Worm (Caenorhabditis elegans) whole organism, mixed stage, embryonic: ENCODE measurements around the gene F36G3.3.

Source experiments
- ces-1 ChIP-seq: fragments of 150-350 bp; optimal IDR thresholded peaks from 2 replicates; lab custom pipeline; 2014; ENCODE audit warnings: missing biosample characterization, missing genetic modification reagents, missing genetic modification characterization
- cnd-1 ChIP-seq: fragments of 200-800 bp; sonication (Bioruptor generic); optimal IDR thresholded peaks from 2 replicates; lab custom pipeline; 2018; ENCODE audit warnings: mild to moderate bottlenecking, missing genetic modification characterization, missing compliant biosample characterization
- elt-1 ChIP-seq: sonication (generic microtip); optimal IDR thresholded peaks from 2 replicates; lab custom pipeline; 2017; ENCODE audit warnings: missing genetic modification characterization, mild to moderate bottlenecking, missing compliant biosample characterization, antibody characterized with exemption, moderate library complexity, borderline replicate concordance; ENCODE audit not compliant: insufficient read depth
- lsy-2 ChIP-seq: fragments of 150-350 bp; optimal IDR thresholded peaks from 2 replicates; lab custom pipeline; 2014; ENCODE audit warnings: missing biosample characterization, missing genetic modification characterization
- nhr-237 ChIP-seq: fragments of 150-350 bp; optimal IDR thresholded peaks from 2 replicates; lab custom pipeline; 2014; ENCODE audit warnings: missing biosample characterization, missing genetic modification characterization
- nhr-76 ChIP-seq: sonication (generic microtip); optimal IDR thresholded peaks from 2 replicates; lab custom pipeline; 2017; ENCODE audit warnings: missing biosample characterization, missing genetic modification characterization
- pha-4 ChIP-seq: fragments of 150-350 bp; optimal IDR thresholded peaks from 2 replicates; lab custom pipeline; 2018; ENCODE audit warnings: missing biosample characterization, missing genetic modification reagents, missing genetic modification characterization
- snpc-4 ChIP-seq: fragments of 150-350 bp; optimal IDR thresholded peaks from 2 replicates; lab custom pipeline; 2014; ENCODE audit warnings: missing biosample characterization, missing genetic modification characterization
- tbx-8 ChIP-seq: fragments of 200-800 bp; sonication (Bioruptor generic); optimal IDR thresholded peaks from 2 replicates; lab custom pipeline; 2018; ENCODE audit warnings: mild to moderate bottlenecking, missing genetic modification characterization, moderate library complexity, missing compliant biosample characterization
- unc-39 ChIP-seq: fragments of 150-350 bp; optimal IDR thresholded peaks from 2 replicates; lab custom pipeline; 2014; ENCODE audit warnings: missing biosample characterization, missing genetic modification characterization
- ztf-11 ChIP-seq: fragments of 150-350 bp; optimal IDR thresholded peaks from 2 replicates; lab custom pipeline; 2014; ENCODE audit warnings: missing biosample characterization, missing genetic modification characterization

ce11 chrX:9789110-9789509 is 9.5 kb upstream of the F36G3.3 start, which contains the start of gene F36G3.1:
- no peak for TF ChIP-seq ces-1 (GFP tag; lab: Kevin White, UChicago)
- TF ChIP-seq nhr-76 (tag; lab: Kevin White, UChicago): no peak
- TF ChIP-seq elt-1: no peak
- TF ChIP-seq ztf-11 (tag; lab: Kevin White, UChicago): no peak
- TF ChIP-seq cnd-1 (tag; lab: Kevin White, UChicago): no peak
- no peak for TF ChIP-seq nhr-237 (tag; lab: Kevin White, UChicago)
- TF ChIP-seq pha-4: no peak
- TF ChIP-seq lsy-2 (tag; lab: Kevin White, UChicago): no peak
- no peak for TF ChIP-seq snpc-4 (tag; lab: Kevin White, UChicago)
- no peak for TF ChIP-seq tbx-8 (GFP tag; lab: Kevin White, UChicago)
- no peak for TF ChIP-seq unc-39 (tag; lab: Kevin White, UChicago)
